Fruit fly (Drosophila melanogaster) whole organism, embryonic: ENCODE data around the gene CG45078.

Experiments used
- Bgb ChIP-seq: fragments of 200-800 bp; sonication (Bioruptor generic); IDR thresholded peaks from 2 replicates; pipeline ENCODE4 v1.3.6; 2022; ENCODE audit warnings: missing biosample characterization, missing genetic modification characterization; ENCODE audit not compliant: partially characterized antibody
- CG10147 ChIP-seq: fragments of 200-800 bp; sonication (Bioruptor generic); optimal IDR thresholded peaks from 2 replicates; lab custom pipeline; 2019; ENCODE audit warnings: missing biosample characterization, mild to moderate bottlenecking, missing genetic modification characterization, moderate library complexity
- CG10654 ChIP-seq: fragments of 200-800 bp; sonication (Bioruptor generic); optimal IDR thresholded peaks from 2 replicates; lab custom pipeline; 2016; ENCODE audit warnings: missing biosample characterization, missing genetic modification characterization
- CG12071 ChIP-seq: fragments of 200-800 bp; sonication (Bioruptor generic); optimal IDR thresholded peaks from 3 replicates; lab custom pipeline; 2018; ENCODE audit warnings: missing biosample characterization, mild to moderate bottlenecking, missing genetic modification characterization
- CG12104 ChIP-seq: fragments of 200-800 bp; sonication (Bioruptor generic); optimal IDR thresholded peaks from 3 replicates; lab custom pipeline; 2016; ENCODE audit warnings: missing biosample characterization, missing genetic modification characterization
- CG12155 ChIP-seq: fragments of 200-800 bp; sonication (Bioruptor generic); optimal IDR thresholded peaks from 3 replicates; lab custom pipeline; 2016; ENCODE audit warnings: missing biosample characterization, missing genetic modification characterization
- CG13296 ChIP-seq: fragments of 200-800 bp; sonication (Bioruptor generic); optimal IDR thresholded peaks from 3 replicates; lab custom pipeline; 2018; ENCODE audit warnings: missing biosample characterization, mild to moderate bottlenecking, missing genetic modification characterization
- CG13894 ChIP-seq: fragments of 200-800 bp; sonication (Bioruptor generic); optimal IDR thresholded peaks from 3 replicates; lab custom pipeline; 2018; ENCODE audit warnings: missing biosample characterization, mild to moderate bottlenecking, missing genetic modification characterization, moderate library complexity
- CG14710 ChIP-seq: fragments of 200-800 bp; sonication (Bioruptor generic); optimal IDR thresholded peaks from 3 replicates; lab custom pipeline; 2019; ENCODE audit warnings: missing biosample characterization, mild to moderate bottlenecking, missing genetic modification characterization, moderate library complexity
- CG1602 ChIP-seq: fragments of 200-800 bp; sonication (Bioruptor generic); optimal IDR thresholded peaks from 3 replicates; lab custom pipeline; 2016; ENCODE audit warnings: missing biosample characterization, missing genetic modification characterization
- CG16813 ChIP-seq: fragments of 200-800 bp; sonication (Bioruptor generic); IDR thresholded peaks from 3 replicates; pipeline ENCODE4 v1.3.6; 2022; ENCODE audit warnings: missing biosample characterization, missing genetic modification characterization; ENCODE audit not compliant: partially characterized antibody
- CG1832 ChIP-seq: fragments of 200-800 bp; sonication (Bioruptor generic); optimal IDR thresholded peaks from 2 replicates; lab custom pipeline; 2017; ENCODE audit warnings: missing biosample characterization, mild to moderate bottlenecking, missing genetic modification characterization, inconsistent platforms
- CG2199 ChIP-seq: fragments of 200-800 bp; sonication (Bioruptor generic); IDR thresholded peaks from 3 replicates; pipeline ENCODE4 v1.3.6; 2022; ENCODE audit warnings: missing biosample characterization, missing genetic modification characterization
- CG32767 ChIP-seq: fragments of 200-800 bp; sonication (Bioruptor generic); IDR thresholded peaks from 2 replicates; pipeline ENCODE4 v1.3.6; 2022; ENCODE audit warnings: missing biosample characterization, missing genetic modification characterization
- CG4360 ChIP-seq: fragments of 200-800 bp; sonication (Bioruptor generic); IDR thresholded peaks from 2 replicates; pipeline ENCODE4 v1.3.6; 2022; ENCODE audit warnings: missing biosample characterization, missing genetic modification characterization
- CG43689 ChIP-seq: fragments of 200-800 bp; sonication (Bioruptor generic); IDR thresholded peaks from 2 replicates; pipeline ENCODE4 v1.3.6; 2022; ENCODE audit warnings: missing biosample characterization, missing genetic modification characterization
- CG4820 ChIP-seq: fragments of 200-800 bp; sonication (Bioruptor generic); optimal IDR thresholded peaks from 3 replicates; lab custom pipeline; 2016; ENCODE audit warnings: missing biosample characterization, missing genetic modification characterization
- CG6272 ChIP-seq: fragments of 200-800 bp; sonication (Bioruptor generic); IDR thresholded peaks from 2 replicates; pipeline ENCODE4 v1.3.6; 2022; ENCODE audit warnings: missing biosample characterization, missing genetic modification characterization
- CG6765 ChIP-seq: fragments of 200-800 bp; sonication (Bioruptor generic); optimal IDR thresholded peaks from 3 replicates; lab custom pipeline; 2017; ENCODE audit warnings: missing biosample characterization, mild to moderate bottlenecking, missing genetic modification characterization
- CG6791 ChIP-seq: fragments of 200-800 bp; sonication (Bioruptor generic); IDR thresholded peaks from 3 replicates; pipeline ENCODE4 v1.3.6; 2022; ENCODE audit warnings: missing biosample characterization, missing genetic modification characterization; ENCODE audit not compliant: partially characterized antibody
- CG7556 ChIP-seq: fragments of 200-800 bp; sonication (Bioruptor generic); optimal IDR thresholded peaks from 2 replicates; lab custom pipeline; 2017; ENCODE audit warnings: missing biosample characterization, mild to moderate bottlenecking, missing genetic modification characterization
- CG8089 ChIP-seq: fragments of 200-800 bp; sonication (Bioruptor generic); optimal IDR thresholded peaks from 3 replicates; lab custom pipeline; 2016; ENCODE audit warnings: missing biosample characterization, missing genetic modification characterization
- Camta ChIP-seq: fragments of 200-800 bp; sonication (Bioruptor generic); optimal IDR thresholded peaks from 2 replicates; lab custom pipeline; 2016; ENCODE audit warnings: missing biosample characterization, missing genetic modification characterization
- ERR ChIP-seq: fragments of 200-800 bp; sonication (Bioruptor generic); optimal IDR thresholded peaks from 2 replicates; lab custom pipeline; 2016; ENCODE audit warnings: missing biosample characterization, missing genetic modification characterization
- HHEX ChIP-seq: fragments of 200-800 bp; sonication (Bioruptor generic); optimal IDR thresholded peaks from 3 replicates; lab custom pipeline; 2017; ENCODE audit warnings: missing biosample characterization, mild to moderate bottlenecking, missing genetic modification characterization, missing genetic modification reagents
- Hr51 ChIP-seq, 2 experiments: fragments of 200-800 bp; sonication (Bioruptor generic); optimal IDR thresholded peaks; 2 replicates in 1 of 2; 3 replicates in 1 of 2; lab custom pipeline; 2016 to 2018; ENCODE audit warnings: missing biosample characterization in 2 of 2, missing genetic modification characterization in 2 of 2, mild to moderate bottlenecking in 1 of 2, moderate library complexity in 1 of 2
- Oli ChIP-seq: fragments of 200-800 bp; sonication (Bioruptor generic); optimal IDR thresholded peaks from 2 replicates; lab custom pipeline; 2018; ENCODE audit warnings: missing biosample characterization, mild to moderate bottlenecking, missing genetic modification characterization, moderate library complexity
- Opbp ChIP-seq: fragments of 200-800 bp; sonication (Bioruptor generic); IDR thresholded peaks from 3 replicates; pipeline ENCODE4 v1.3.6; 2022; ENCODE audit warnings: missing biosample characterization, missing genetic modification characterization; ENCODE audit not compliant: partially characterized antibody
- Scr ChIP-seq: fragments of 200-800 bp; sonication (Bioruptor generic); IDR thresholded peaks from 2 replicates; pipeline ENCODE4 v1.3.6; 2022; ENCODE audit warnings: missing biosample characterization, missing genetic modification characterization; ENCODE audit not compliant: partially characterized antibody
- Sry-β ChIP-seq: fragments of 200-800 bp; sonication (Bioruptor generic); optimal IDR thresholded peaks from 2 replicates; lab custom pipeline; 2018; ENCODE audit warnings: missing biosample characterization, mild to moderate bottlenecking, missing genetic modification characterization, moderate library complexity
- Usf ChIP-seq: fragments of 200-800 bp; sonication (Bioruptor generic); optimal IDR thresholded peaks from 2 replicates; lab custom pipeline; 2017; ENCODE audit warnings: missing genotype, missing biosample characterization, missing genetic modification characterization
- ase ChIP-seq: fragments of 200-800 bp; sonication (Bioruptor generic); IDR thresholded peaks from 3 replicates; pipeline ENCODE4 v1.3.6; 2022; ENCODE audit warnings: missing biosample characterization, missing genetic modification characterization
- cg ChIP-seq: fragments of 200-800 bp; sonication (Bioruptor generic); optimal IDR thresholded peaks from 3 replicates; lab custom pipeline; 2019; ENCODE audit warnings: missing biosample characterization, mild to moderate bottlenecking, missing genetic modification characterization, moderate library complexity
- crol ChIP-seq: fragments of 200-800 bp; sonication (Bioruptor generic); IDR thresholded peaks from 2 replicates; pipeline ENCODE4 v1.3.6; 2022; ENCODE audit warnings: missing biosample characterization, missing genetic modification characterization
- dan ChIP-seq: fragments of 200-800 bp; sonication (Bioruptor generic); IDR thresholded peaks from 2 replicates; pipeline ENCODE4 v1.3.6; 2022; ENCODE audit warnings: missing biosample characterization, missing genetic modification characterization
- danr ChIP-seq: fragments of 200-800 bp; sonication (Bioruptor generic); IDR thresholded peaks from 2 replicates; pipeline ENCODE4 v1.3.6; 2022; ENCODE audit warnings: missing biosample characterization, missing genetic modification characterization
- gcm2 ChIP-seq: fragments of 200-800 bp; sonication (Bioruptor generic); optimal IDR thresholded peaks from 2 replicates; lab custom pipeline; 2016; ENCODE audit warnings: missing biosample characterization, missing genetic modification characterization
- grn ChIP-seq: fragments of 200-800 bp; sonication (Bioruptor generic); optimal IDR thresholded peaks from 3 replicates; lab custom pipeline; 2017; ENCODE audit warnings: missing biosample characterization, missing genetic modification characterization
- gro ChIP-seq: fragments of 200-800 bp; sonication (Bioruptor generic); optimal IDR thresholded peaks from 2 replicates; lab custom pipeline; 2016; ENCODE audit warnings: missing biosample characterization, missing genetic modification characterization
- ind ChIP-seq: fragments of 200-800 bp; sonication (Bioruptor generic); optimal IDR thresholded peaks from 3 replicates; lab custom pipeline; 2016; ENCODE audit warnings: missing biosample characterization, missing genetic modification characterization
- jing ChIP-seq: fragments of 200-800 bp; sonication (Bioruptor generic); optimal IDR thresholded peaks from 2 replicates; lab custom pipeline; 2018; ENCODE audit warnings: missing biosample characterization, mild to moderate bottlenecking, missing genetic modification characterization
- pb ChIP-seq: fragments of 200-800 bp; sonication (Bioruptor generic); optimal IDR thresholded peaks from 3 replicates; lab custom pipeline; 2016; ENCODE audit warnings: missing biosample characterization, missing genetic modification characterization
- pho ChIP-seq: fragments of 200-800 bp; sonication (Bioruptor generic); optimal IDR thresholded peaks from 2 replicates; lab custom pipeline; 2016; ENCODE audit warnings: missing biosample characterization, missing genetic modification characterization
- sima ChIP-seq: fragments of 200-800 bp; sonication (Bioruptor generic); optimal IDR thresholded peaks from 2 replicates; lab custom pipeline; 2016; ENCODE audit warnings: missing biosample characterization, missing genetic modification characterization
- so ChIP-seq: fragments of 200-800 bp; sonication (Bioruptor generic); IDR thresholded peaks from 3 replicates; pipeline ENCODE4 v1.3.6; 2022; ENCODE audit warnings: missing biosample characterization, missing genetic modification characterization
- tap ChIP-seq: fragments of 200-800 bp; optimal IDR thresholded peaks from 3 replicates; lab custom pipeline; 2019; ENCODE audit warnings: missing biosample characterization, mild to moderate bottlenecking, missing genetic modification characterization, moderate library complexity
- trem ChIP-seq: fragments of 200-800 bp; optimal IDR thresholded peaks from 3 replicates; lab custom pipeline; 2019; ENCODE audit warnings: missing biosample characterization, mild to moderate bottlenecking, missing genetic modification characterization, moderate library complexity
- tup ChIP-seq: fragments of 200-800 bp; sonication (Bioruptor generic); optimal IDR thresholded peaks from 2 replicates; lab custom pipeline; 2016; ENCODE audit warnings: missing biosample characterization, mild to moderate bottlenecking, missing genetic modification characterization, moderate library complexity
- unc-4 ChIP-seq: fragments of 200-800 bp; sonication (Bioruptor generic); IDR thresholded peaks from 2 replicates; pipeline ENCODE4 v1.3.6; 2022; ENCODE audit warnings: missing biosample characterization, missing genetic modification characterization; ENCODE audit not compliant: partially characterized antibody
- unpg ChIP-seq: fragments of 200-800 bp; sonication (Bioruptor generic); optimal IDR thresholded peaks from 3 replicates; lab custom pipeline; 2018; ENCODE audit warnings: missing biosample characterization, mild to moderate bottlenecking, missing genetic modification characterization, moderate library complexity

The CG45078 gene

DNA sequence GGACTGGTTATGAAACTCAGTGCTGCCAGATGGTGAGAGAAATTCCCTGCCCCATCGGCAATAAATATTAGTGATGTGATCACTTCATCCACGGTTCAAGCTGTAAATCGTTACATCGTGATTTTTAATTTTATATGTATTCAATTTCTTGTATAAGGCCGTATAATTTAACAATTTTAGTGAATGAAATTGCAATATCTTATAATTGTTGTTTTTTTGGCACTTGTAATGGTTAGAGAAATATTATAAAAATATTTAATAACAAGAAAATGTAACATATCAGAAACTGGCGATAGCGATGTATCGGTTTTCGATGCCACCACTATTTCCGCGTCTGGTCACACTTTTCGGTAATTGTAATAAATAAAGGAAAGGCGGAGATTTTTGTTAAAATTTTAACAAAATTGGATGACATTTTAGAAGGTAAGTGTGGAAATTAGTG is 6.9 kb upstream of the CG45078 start, which contains the start of the genes mRpL37 and Rbp1 (continued):
- TF ChIP-seq ase (GFP tag; lab: Robert Waterston, UW): peak; percentile 27; the same call in 1 of the 3 replicates
- no peak for TF ChIP-seq pb
- peak; percentile 76 for TF ChIP-seq CG1602 (GFP tag; lab: Kevin White, UChicago)
- peak; percentile 68 for TF ChIP-seq Opbp
- 0 out of 2 replicates have a peak, but pooled peaks have one; percentile 27 for TF ChIP-seq CG32767 (GFP tag; lab: Robert Waterston, UW)
- peak; percentile 50 for TF ChIP-seq CG12104
- TF ChIP-seq HHEX (GFP tag; lab: Kevin White, UChicago): peak; percentile 51
- peak; percentile 60; the same call in 2 of the 3 replicates for TF ChIP-seq CG6791 (GFP tag; lab: Robert Waterston, UW)
- TF ChIP-seq jing (GFP tag; lab: Kevin White, UChicago): peak; percentile 1
- peak; percentile 72 for TF ChIP-seq Sry-β (GFP tag; lab: Kevin White, UChicago)
- TF ChIP-seq tup (GFP tag; lab: Kevin White, UChicago): no peak
- TF ChIP-seq Camta: peak; percentile 33
- TF ChIP-seq cg (GFP tag; lab: Kevin White, UChicago): no peak
- TF ChIP-seq gro: no peak
- TF ChIP-seq CG12071 (GFP tag; lab: Kevin White, UChicago): no peak
- TF ChIP-seq Hr51 (GFP tag; optimal IDR thresholded peaks at IDR 0.05; lab: Kevin White, UChicago): peak in 1 of 2 experiments; percentile 55
- TF ChIP-seq CG4820 (GFP tag; lab: Kevin White, UChicago): peak; percentile 76
- TF ChIP-seq Scr (GFP tag; lab: Robert Waterston, UW): peak; percentile 99
- no peak for TF ChIP-seq gcm2 (GFP tag; lab: Kevin White, UChicago)
- TF ChIP-seq Oli (tag; lab: Kevin White, UChicago): peak; percentile 66
- no peak for TF ChIP-seq so (GFP tag; lab: Robert Waterston, UW)
- TF ChIP-seq CG6765: peak; percentile 29
- peak; percentile 43; the same call in 1 of the 2 replicates for TF ChIP-seq dan
- peak; percentile 69 for TF ChIP-seq unpg (GFP tag; lab: Kevin White, UChicago)
- no peak for TF ChIP-seq CG7556
- peak; percentile 88 for TF ChIP-seq trem (tag; lab: Kevin White, UChicago)
- TF ChIP-seq danr (GFP tag; lab: Robert Waterston, UW): peak; percentile 52
- TF ChIP-seq ind (GFP tag; lab: Kevin White, UChicago): peak; percentile 84
- no peak for TF ChIP-seq crol
- TF ChIP-seq CG4360 (GFP tag; lab: Robert Waterston, UW): no peak
- peak; percentile 79 for TF ChIP-seq Bgb (GFP tag; lab: Robert Waterston, UW)
- TF ChIP-seq CG13296 (GFP tag; lab: Kevin White, UChicago): peak; percentile 47
- TF ChIP-seq ERR (GFP tag; lab: Kevin White, UChicago): no peak
- TF ChIP-seq CG12155 (GFP tag; lab: Kevin White, UChicago): peak; percentile 79
- TF ChIP-seq CG43689 (GFP tag; lab: Robert Waterston, UW): no peak
- TF ChIP-seq CG10654: peak; percentile 65
- no peak for TF ChIP-seq sima
- peak; percentile 93 for TF ChIP-seq CG14710
- peak; percentile 35 for TF ChIP-seq CG8089 (GFP tag; lab: Kevin White, UChicago)
- no peak for TF ChIP-seq CG1832 (GFP tag; lab: Kevin White, UChicago)
- TF ChIP-seq pho (GFP tag; lab: Kevin White, UChicago): peak; percentile 40
- no peak for TF ChIP-seq CG13894 (tag; lab: Kevin White, UChicago)
- TF ChIP-seq CG16813 (GFP tag; lab: Robert Waterston, UW): peak; percentile 91
- TF ChIP-seq grn (GFP tag; lab: Kevin White, UChicago): no peak
- TF ChIP-seq CG10147 (GFP tag; lab: Kevin White, UChicago): peak; percentile 86
- TF ChIP-seq unc-4 (GFP tag; lab: Robert Waterston, UW): peak; percentile 94
- no peak for TF ChIP-seq tap (tag; lab: Kevin White, UChicago)
- TF ChIP-seq CG2199 (GFP tag; lab: Robert Waterston, UW): no peak
- TF ChIP-seq CG6272 (GFP tag; lab: Robert Waterston, UW): peak; percentile 87
- TF ChIP-seq Usf (GFP tag; lab: Kevin White, UChicago): peak; percentile 51
